Worm (Caenorhabditis elegans): ENCODE results near the gene ssp-10.

ssp-10 gene

DNA sequence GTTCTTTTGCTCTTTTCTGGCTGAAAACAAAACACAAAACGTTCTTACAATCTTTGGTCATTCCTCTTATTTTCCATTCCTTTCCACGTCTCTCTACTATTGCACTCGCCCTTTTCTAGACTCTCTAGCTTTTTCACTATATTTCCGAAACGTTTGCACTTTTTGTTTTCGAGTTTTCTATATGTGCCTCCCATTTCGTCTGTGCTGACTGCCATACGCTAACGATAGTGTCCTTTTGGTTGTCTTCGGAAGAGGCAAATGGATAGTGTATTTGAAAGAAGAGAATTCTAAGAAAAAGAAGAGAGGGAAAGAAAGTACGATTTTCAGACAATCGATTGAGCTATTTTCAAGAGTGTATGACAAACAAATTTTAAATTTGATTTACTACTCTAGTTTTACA is 22.0 kb upstream of the ssp-10 start (continued):
- TF ChIP-seq duxl-1 (tag; optimal IDR thresholded peaks at IDR 0.05; ENCODE audit: poor library complexity) (no peak), snpc-1.2 (GFP tag; IDR thresholded peaks at IDR 0.05) (no peak), skn-1 (tag; optimal IDR thresholded peaks at IDR 0.05) (no peak), T26A8.4 (GFP tag; IDR thresholded peaks at IDR 0.05) (no peak), hmg-1.1 (GFP tag; IDR thresholded peaks at IDR 0.05) (no peak), mxl-3 (GFP tag; optimal IDR thresholded peaks at IDR 0.05) (no peak), egl-27 (tag; optimal IDR thresholded peaks at IDR 0.05) (no peak), zfp-2 (tag; optimal IDR thresholded peaks at IDR 0.05) (no peak), nhr-28 (tag; optimal IDR thresholded peaks at IDR 0.05) (peak; percentile 73), pha-4 (GFP tag; IDR thresholded peaks at IDR 0.05) (no peak), pha-4 (tag; optimal IDR thresholded peaks at IDR 0.05) (no peak), aha-1 (tag) (no peak), unc-62 (GFP tag; optimal IDR thresholded peaks at IDR 0.05 in 1 of 2) (peak in 1 of 2 experiments; percentile 51), unc-62 (tag; optimal IDR thresholded peaks at IDR 0.05) (no peak), lim-7 (GFP tag; IDR thresholded peaks at IDR 0.05) (no peak), lin-1 (GFP tag; IDR thresholded peaks at IDR 0.05) (no peak), ceh-32 (tag; optimal IDR thresholded peaks at IDR 0.05; ENCODE audit: poor library complexity) (no peak), nhr-11 (tag; optimal IDR thresholded peaks at IDR 0.05) (no peak), lin-38 (GFP tag; IDR thresholded peaks at IDR 0.05) (no peak), nhr-237 (tag; optimal IDR thresholded peaks at IDR 0.05) (no peak), ceh-28 (tag; optimal IDR thresholded peaks at IDR 0.05) (no peak), R02D3.7 (tag; optimal IDR thresholded peaks at IDR 0.05) (no peak), unc-130 (GFP tag; optimal IDR thresholded peaks at IDR 0.05) (no peak), dmd-6 (GFP tag; IDR thresholded peaks at IDR 0.05) (peak; percentile 46; the same call in 1 of the 2 replicates), Y105C5A.15 (GFP tag; IDR thresholded peaks at IDR 0.05) (no peak), saeg-2 (GFP tag; IDR thresholded peaks at IDR 0.05) (no peak), zag-1 (tag; optimal IDR thresholded peaks at IDR 0.05) (no peak), daf-19 (GFP tag; conservative IDR thresholded peaks at IDR 0.05) (no peak), fkh-10 (GFP tag; optimal IDR thresholded peaks at IDR 0.05) (no peak), dve-1 (tag; optimal IDR thresholded peaks at IDR 0.05; ENCODE audit: insufficient read depth) (peak; percentile 64), jun-1 (tag; optimal IDR thresholded peaks at IDR 0.05) (no peak), egl-43 (GFP tag; IDR thresholded peaks at IDR 0.05) (no peak), Y5F2A.4 (GFP tag; optimal IDR thresholded peaks at IDR 0.05) (no peak), snpc-4 (tag; optimal IDR thresholded peaks at IDR 0.05) (no peak), ceh-44 (GFP tag; IDR thresholded peaks at IDR 0.05) (no peak), F44E2.7 (GFP tag; IDR thresholded peaks at IDR 0.05) (no peak), gei-8 (GFP tag; optimal IDR thresholded peaks at IDR 0.05) (no peak), zfp-3 (GFP tag; conservative IDR thresholded peaks at IDR 0.05) (no peak), arid-1 (GFP tag; conservative IDR thresholded peaks at IDR 0.05) (no peak), php-3 (GFP tag; IDR thresholded peaks at IDR 0.05) (no peak), F49E8.2 (tag; optimal IDR thresholded peaks at IDR 0.05; ENCODE audit: borderline replicate concordance) (no peak), nhr-77 (tag; optimal IDR thresholded peaks at IDR 0.05) (no peak), rbr-2 (tag; optimal IDR thresholded peaks at IDR 0.05) (no peak), zip-11 (GFP tag; IDR thresholded peaks at IDR 0.05) (no peak), mep-1 (tag; optimal IDR thresholded peaks at IDR 0.05) (peak; percentile 30), unc-39 (tag; optimal IDR thresholded peaks at IDR 0.05) (no peak), tra-1 (GFP tag; IDR thresholded peaks at IDR 0.05) (no peak), dpl-1 (GFP tag; optimal IDR thresholded peaks at IDR 0.05) (no peak), ama-1 (optimal IDR thresholded peaks at IDR 0.05) (no peak)

Measured in whole organism, L4 larva.